Fruit fly (Drosophila melanogaster): ENCODE results near the gene CG3719.

- TF ChIP-seq Myc (optimal IDR thresholded peaks at IDR 0.05), result no peak
- TF ChIP-seq psq (optimal IDR thresholded peaks at IDR 0.05), result no peak
- no peak for TF ChIP-seq insv (optimal IDR thresholded peaks at IDR 0.05)
- no peak for TF ChIP-seq ttk (optimal IDR thresholded peaks at IDR 0.05)
Observed at dm6 chrX:1370104-1370802, 10.0 kb downstream of the CG3719 start, which contains the start of gene ssx.
